Fruit fly (Drosophila melanogaster) whole organism, wandering third instar larva: ENCODE measurements around the gene PTPMT1.

ENCODE experiments used
- CG32264 ChIP-seq: fragments of 200-800 bp; sonication (Bioruptor generic); optimal IDR thresholded peaks from 2 replicates; lab custom pipeline; 2016; ENCODE audit warnings: missing biosample characterization, missing genetic modification characterization
- Hr78 ChIP-seq: fragments of >200 bp; optimal IDR thresholded peaks from 2 replicates; lab custom pipeline; 2017; ENCODE audit warnings: missing biosample characterization, missing genetic modification characterization
- Mio ChIP-seq: sonication (Bioruptor generic); optimal IDR thresholded peaks from 2 replicates; lab custom pipeline; 2016; ENCODE audit warnings: missing biosample characterization, missing genetic modification characterization
- Rel ChIP-seq, 2 experiments: fragments of 200-800 bp; sonication (Bioruptor generic) in 1 of 2; optimal IDR thresholded peaks; 2 replicates in 1 of 2; 3 replicates in 1 of 2; lab custom pipeline; 2016 to 2019; ENCODE audit warnings: mild to moderate bottlenecking in 2 of 2, missing biosample characterization in 2 of 2, missing genetic modification characterization in 2 of 2, moderate library complexity in 1 of 2
- lola ChIP-seq: fragments of >200 bp; optimal IDR thresholded peaks from 2 replicates; lab custom pipeline; 2017; ENCODE audit warnings: missing biosample characterization, missing genetic modification characterization
- psq ChIP-seq: fragments of 200-800 bp; sonication (Bioruptor generic); optimal IDR thresholded peaks from 3 replicates; lab custom pipeline; 2017; ENCODE audit warnings: missing biosample characterization, mild to moderate bottlenecking, missing genetic modification characterization, moderate library complexity
- sv ChIP-seq: fragments of 200-800 bp; sonication (Bioruptor generic); optimal IDR thresholded peaks from 3 replicates; lab custom pipeline; 2016; ENCODE audit warnings: missing biosample characterization, missing genetic modification characterization

DNA sequence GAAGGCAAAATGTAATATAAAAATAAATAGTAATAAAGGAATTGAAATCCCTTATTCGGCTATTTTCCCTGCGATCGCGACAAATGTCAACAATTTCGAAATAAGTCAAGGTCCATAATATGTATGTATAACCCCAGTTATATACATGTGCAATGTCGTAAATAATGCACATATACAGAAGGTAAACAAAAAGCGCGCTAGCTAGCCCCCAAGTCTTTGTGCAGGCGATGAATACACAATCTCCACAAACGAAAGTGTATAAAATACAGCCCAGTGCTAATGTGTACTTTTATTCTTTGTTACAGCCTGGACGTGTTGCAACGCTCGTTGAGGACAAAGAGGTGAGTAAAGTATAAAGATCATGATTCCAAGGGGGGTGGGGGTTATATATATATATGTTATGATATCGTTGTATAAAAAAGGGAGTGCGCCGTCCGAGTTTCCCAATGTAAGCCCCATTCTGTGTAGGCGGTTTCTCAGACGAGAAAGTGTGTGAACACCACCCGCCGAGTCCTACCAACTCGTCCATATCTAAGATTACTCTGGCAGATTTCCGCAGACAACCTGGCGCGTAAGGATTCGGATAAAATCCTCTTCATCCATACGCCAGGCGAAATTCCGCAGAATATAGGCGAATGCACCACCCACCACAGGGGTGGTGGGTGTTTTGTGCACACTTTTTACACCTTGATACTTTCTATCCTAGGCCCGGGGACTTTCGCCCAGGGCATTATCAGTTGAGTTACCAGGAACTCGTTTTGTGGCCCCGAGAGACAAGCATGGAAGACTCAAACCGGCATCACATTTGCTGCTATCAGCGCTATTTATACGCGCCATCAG lies 28.3 kb upstream of the PTPMT1 start:
- TF ChIP-seq Rel (GFP tag; optimal IDR thresholded peaks at IDR 0.05; lab: Kevin White, UChicago) (no peak), Rel (tag; optimal IDR thresholded peaks at IDR 0.05; lab: Kevin White, UChicago) (peak; percentile 5), lola (GFP tag; lab: Kevin White, UChicago) (no peak), Hr78 (GFP tag; lab: Kevin White, UChicago) (no peak), sv (GFP tag; lab: Kevin White, UChicago) (no peak), CG32264 (GFP tag; lab: Kevin White, UChicago) (no peak), Mio (no peak), psq (GFP tag; lab: Kevin White, UChicago) (no peak)
